Worm (Caenorhabditis elegans) whole organism, L1 larva: ENCODE measurements around the gene sru-48.

Experiments
- C04F5.9 ChIP-seq: sonication (generic microtip); optimal IDR thresholded peaks from 2 replicates; lab custom pipeline; 2016; ENCODE audit warnings: missing genetic modification characterization, missing compliant biosample characterization
- Y116A8C.19 ChIP-seq: sonication (generic microtip); optimal IDR thresholded peaks from 2 replicates; lab custom pipeline; 2016; ENCODE audit warnings: missing compliant biosample characterization, missing genetic modification characterization, borderline replicate concordance
- ama-1 ChIP-seq: fragments of 150-350 bp; optimal IDR thresholded peaks from 2 replicates; lab custom pipeline; 2014
- dpl-1 ChIP-seq, 3 experiments: fragments of 150-350 bp in 2 of 3; sonication (generic microtip) in 1 of 3; optimal IDR thresholded peaks; 2 replicates each; lab custom pipeline; 2014 to 2017; ENCODE audit warnings: missing biosample characterization in 3 of 3, missing genetic modification characterization in 3 of 3, missing genetic modification reagents in 3 of 3
- egl-27 ChIP-seq, 2 experiments: fragments of 150-350 bp in 1 of 2; sonication (generic microtip); optimal IDR thresholded peaks; 3 replicates each; lab custom pipeline; 2017 to 2018; ENCODE audit warnings: missing biosample characterization in 2 of 2, missing genetic modification characterization in 2 of 2, missing genetic modification reagents in 2 of 2
- fos-1 ChIP-seq: fragments of 150-350 bp; optimal IDR thresholded peaks from 2 replicates; lab custom pipeline; 2014; ENCODE audit warnings: missing biosample characterization, missing genetic modification characterization
- lin-35 ChIP-seq, 2 experiments: fragments of 150-350 bp; optimal IDR thresholded peaks; 2 replicates each; lab custom pipeline; 2014; ENCODE audit warnings: missing biosample characterization in 2 of 2, missing genetic modification characterization in 2 of 2, missing genetic modification reagents in 2 of 2
- lin-39 ChIP-seq: fragments of 150-350 bp; optimal IDR thresholded peaks from 2 replicates; lab custom pipeline; 2014; ENCODE audit warnings: missing biosample characterization, missing genetic modification reagents, missing genetic modification characterization
- lsy-2 ChIP-seq, 2 experiments: fragments of 150-350 bp; optimal IDR thresholded peaks; 2 replicates each; lab custom pipeline; 2014; ENCODE audit warnings: missing biosample characterization in 2 of 2, missing genetic modification characterization in 2 of 2
- nhr-237 ChIP-seq: fragments of 150-350 bp; optimal IDR thresholded peaks from 2 replicates; lab custom pipeline; 2014; ENCODE audit warnings: missing biosample characterization, missing genetic modification characterization
- nhr-28 ChIP-seq: fragments of 150-350 bp; optimal IDR thresholded peaks from 2 replicates; lab custom pipeline; 2014; ENCODE audit warnings: missing biosample characterization, missing genetic modification characterization
- skn-1 ChIP-seq: fragments of 150-350 bp; optimal IDR thresholded peaks from 2 replicates; lab custom pipeline; 2014; ENCODE audit warnings: missing biosample characterization, missing genetic modification characterization
- tbx-2 ChIP-seq: sonication (generic microtip); optimal IDR thresholded peaks from 2 replicates; lab custom pipeline; 2016; ENCODE audit warnings: missing genetic modification characterization, missing compliant biosample characterization
- unc-62 ChIP-seq: fragments of 150-350 bp; optimal IDR thresholded peaks from 2 replicates; lab custom pipeline; 2014; ENCODE audit warnings: missing biosample characterization, missing genetic modification reagents, missing genetic modification characterization

ce11 chrX:5142403-5142802, 37.6 kb upstream of the sru-48 start:
- TF ChIP-seq dpl-1 (GFP tag; optimal IDR thresholded peaks at IDR 0.05; lab: Kevin White, UChicago) (no peak), lin-39 (tag; lab: Kevin White, UChicago) (no peak), skn-1 (tag; lab: Kevin White, UChicago) (no peak), unc-62 (GFP tag; lab: Kevin White, UChicago) (no peak), ama-1 (no peak), egl-27 (tag; optimal IDR thresholded peaks at IDR 0.05; lab: Kevin White, UChicago) (no peak), Y116A8C.19 (tag; lab: Kevin White, UChicago) (no peak), fos-1 (tag; lab: Kevin White, UChicago) (no peak), nhr-237 (no peak), lin-35 (GFP tag; optimal IDR thresholded peaks at IDR 0.05; lab: Kevin White, UChicago) (no peak), tbx-2 (tag; lab: Kevin White, UChicago) (no peak), lsy-2 (tag; optimal IDR thresholded peaks at IDR 0.05; lab: Kevin White, UChicago) (no peak), nhr-28 (tag; lab: Kevin White, UChicago) (no peak), C04F5.9 (no peak)
